Comparison of ENCODE assay signal across 1 fruit fly cellular context in genomic region chr2L:21260869-21261268, dm6.
A peak's percentile ranks its signal among the peaks of the same experiment; 100 is the strongest.
TF ChIP-seq lines count a peak whose summit lies in the region.

No protein-coding gene starts in this region.

TF ChIP-seq in whole organism, embryonic, 481 proteins besides CTCF, POLR2A, EP300 and RAD21 (continued from another document and continues in another):
- no peak for TF ChIP-seq hbn (GFP tag; IDR thresholded peaks at IDR 0.05; lab: Robert Waterston, UW; ENCODE audit: partially characterized antibody)
- TF ChIP-seq CG3995 (GFP tag; optimal IDR thresholded peaks at IDR 0.05; lab: Kevin White, UChicago), result peak; percentile 51
- TF ChIP-seq CG1603 (tag; optimal IDR thresholded peaks at IDR 0.05; lab: Kevin White, UChicago), result peak; percentile 56
- TF ChIP-seq kah (GFP tag; optimal IDR thresholded peaks at IDR 0.05; lab: Kevin White, UChicago), result no peak
- no peak for TF ChIP-seq Nf-YC (tag; optimal IDR thresholded peaks at IDR 0.05; lab: Kevin White, UChicago)
- TF ChIP-seq fd64A (GFP tag; optimal IDR thresholded peaks at IDR 0.05; lab: Kevin White, UChicago), result no peak
- TF ChIP-seq CG4730 (GFP tag; IDR thresholded peaks at IDR 0.05; lab: Robert Waterston, UW), result no peak
- no peak for TF ChIP-seq CG1832 (GFP tag; optimal IDR thresholded peaks at IDR 0.05; lab: Kevin White, UChicago)
- no peak for TF ChIP-seq Aef1 (GFP tag; IDR thresholded peaks at IDR 0.05; lab: Robert Waterston, UW)
- no peak for TF ChIP-seq ranshi (GFP tag; IDR thresholded peaks at IDR 0.05; lab: Robert Waterston, UW)
- TF ChIP-seq esg (GFP tag; conservative IDR thresholded peaks at IDR 0.05; lab: Robert Waterston, UW), result no peak
- TF ChIP-seq crol (GFP tag; IDR thresholded peaks at IDR 0.05; lab: Robert Waterston, UW), result no peak
- no peak for TF ChIP-seq chn (GFP tag; optimal IDR thresholded peaks at IDR 0.05; lab: Kevin White, UChicago)
- TF ChIP-seq CG30403 (GFP tag; optimal IDR thresholded peaks at IDR 0.05; lab: Kevin White, UChicago), result peak; percentile 35
- TF ChIP-seq dysf (GFP tag; IDR thresholded peaks at IDR 0.05; lab: Robert Waterston, UW), result no peak
- no peak for TF ChIP-seq CG17328 (GFP tag; IDR thresholded peaks at IDR 0.05; lab: Robert Waterston, UW)
- TF ChIP-seq ttk (GFP tag; IDR thresholded peaks at IDR 0.05; lab: Robert Waterston, UW), result no peak
- TF ChIP-seq CG7786 (GFP tag; optimal IDR thresholded peaks at IDR 0.05; lab: Kevin White, UChicago), result peak; percentile 28
- peak; percentile 28 for TF ChIP-seq CG15696 (tag; optimal IDR thresholded peaks at IDR 0.05; lab: Kevin White, UChicago)
- TF ChIP-seq CG12744 (GFP tag; optimal IDR thresholded peaks at IDR 0.05; lab: Kevin White, UChicago), result no peak
- TF ChIP-seq CG34224 (GFP tag; IDR thresholded peaks at IDR 0.05; lab: Robert Waterston, UW; ENCODE audit: partially characterized antibody), result peak; percentile 29; the same call in 1 of the 3 replicates
- no peak for TF ChIP-seq CG10543 (GFP tag; optimal IDR thresholded peaks at IDR 0.05; lab: Kevin White, UChicago)
- TF ChIP-seq HLH54F (GFP tag; optimal IDR thresholded peaks at IDR 0.05; lab: Kevin White, UChicago), result peak; percentile 5
- TF ChIP-seq Hr3 (GFP tag; optimal IDR thresholded peaks at IDR 0.05; lab: Kevin White, UChicago), result no peak
- no peak for TF ChIP-seq scrt (GFP tag; optimal IDR thresholded peaks at IDR 0.05; lab: Kevin White, UChicago)
- peak; percentile 14 to 26 for TF ChIP-seq Pdp1 (GFP tag; optimal IDR thresholded peaks at IDR 0.05; lab: Kevin White, UChicago)
- no peak; the same call in 1 of the 2 replicates for TF ChIP-seq CG42726 (GFP tag; IDR thresholded peaks at IDR 0.05; lab: Robert Waterston, UW; ENCODE audit: partially characterized antibody)
- no peak for TF ChIP-seq Fer2 (tag; optimal IDR thresholded peaks at IDR 0.05; lab: Kevin White, UChicago)
- TF ChIP-seq sens (GFP tag; lab: Kevin White, UChicago), result peak; percentile 83
- no peak for TF ChIP-seq bigmax (GFP tag; optimal IDR thresholded peaks at IDR 0.05; lab: Kevin White, UChicago)
- TF ChIP-seq zfh1 (GFP tag; IDR thresholded peaks at IDR 0.05; lab: Robert Waterston, UW), result no peak
- TF ChIP-seq CG13296 (GFP tag; optimal IDR thresholded peaks at IDR 0.05; lab: Kevin White, UChicago), result no peak
- TF ChIP-seq CG3281 (GFP tag; optimal IDR thresholded peaks at IDR 0.05; lab: Kevin White, UChicago), result peak; percentile 36
- TF ChIP-seq Dp (GFP tag; optimal IDR thresholded peaks at IDR 0.05; lab: Kevin White, UChicago), result peak; percentile 20
- TF ChIP-seq D (optimal IDR thresholded peaks at IDR 0.05; lab: Kevin White, UChicago), result no peak
- peak; percentile 25 for TF ChIP-seq D (GFP tag; optimal IDR thresholded peaks at IDR 0.05; lab: Kevin White, UChicago)
- TF ChIP-seq Fer3 (tag; optimal IDR thresholded peaks at IDR 0.05; lab: Kevin White, UChicago), result peak; percentile 17
- TF ChIP-seq Gsc (GFP tag; IDR thresholded peaks at IDR 0.05; lab: Robert Waterston, UW), result no peak
- TF ChIP-seq ham (GFP tag; IDR thresholded peaks at IDR 0.05; lab: Robert Waterston, UW), result no peak
- no peak for TF ChIP-seq abd-A (tag; optimal IDR thresholded peaks at IDR 0.05; lab: Kevin White, UChicago)
- TF ChIP-seq stwl (tag; optimal IDR thresholded peaks at IDR 0.05; lab: Kevin White, UChicago), result peak; percentile 93
- no peak for TF ChIP-seq pros (GFP tag; optimal IDR thresholded peaks at IDR 0.05; lab: Kevin White, UChicago)
- peak; percentile 34 for TF ChIP-seq CG12391 (tag; optimal IDR thresholded peaks at IDR 0.05; lab: Kevin White, UChicago)
- no peak for TF ChIP-seq da (GFP tag; optimal IDR thresholded peaks at IDR 0.05; lab: Kevin White, UChicago)
- peak; percentile 47 for TF ChIP-seq YL-1 (GFP tag; optimal IDR thresholded peaks at IDR 0.05; lab: Kevin White, UChicago)
- TF ChIP-seq CG12942 (GFP tag; optimal IDR thresholded peaks at IDR 0.05; lab: Kevin White, UChicago), result no peak
- no peak for TF ChIP-seq gt (GFP tag; IDR thresholded peaks at IDR 0.05; lab: Robert Waterston, UW)
- TF ChIP-seq CG9215 (GFP tag; IDR thresholded peaks at IDR 0.05; lab: Robert Waterston, UW), result no peak
- TF ChIP-seq NK7.1 (GFP tag; optimal IDR thresholded peaks at IDR 0.05; lab: Kevin White, UChicago), result no peak
- no peak for TF ChIP-seq Lpt (GFP tag; optimal IDR thresholded peaks at IDR 0.05; lab: Kevin White, UChicago)
- TF ChIP-seq CG2199 (GFP tag; IDR thresholded peaks at IDR 0.05; lab: Robert Waterston, UW), result peak; percentile 86
- TF ChIP-seq CG17568 (GFP tag; optimal IDR thresholded peaks at IDR 0.05; lab: Kevin White, UChicago), result peak; percentile 15
- TF ChIP-seq kay (GFP tag; optimal IDR thresholded peaks at IDR 0.05; lab: Kevin White, UChicago), result no peak
- TF ChIP-seq Mad (GFP tag; optimal IDR thresholded peaks at IDR 0.05; lab: Kevin White, UChicago), result no peak
- no peak for TF ChIP-seq ftz-f1 (GFP tag; optimal IDR thresholded peaks at IDR 0.05; lab: Kevin White, UChicago)
- no peak for TF ChIP-seq CG6654 (GFP tag; optimal IDR thresholded peaks at IDR 0.05; lab: Kevin White, UChicago)
- TF ChIP-seq Hr51 (GFP tag; optimal IDR thresholded peaks at IDR 0.05; lab: Kevin White, UChicago), result peak in 1 of 2 experiments; percentile 20
- TF ChIP-seq CG1233 (GFP tag; optimal IDR thresholded peaks at IDR 0.05; lab: Kevin White, UChicago), result peak; percentile 12
- TF ChIP-seq ro (GFP tag; IDR thresholded peaks at IDR 0.05; lab: Robert Waterston, UW), result no peak
- TF ChIP-seq Bdp1 (GFP tag; optimal IDR thresholded peaks at IDR 0.05; lab: Kevin White, UChicago), result peak; percentile 15
- TF ChIP-seq gem (tag; optimal IDR thresholded peaks at IDR 0.05; lab: Kevin White, UChicago), result peak; percentile 35
- no peak for TF ChIP-seq ato (GFP tag; IDR thresholded peaks at IDR 0.05; lab: Robert Waterston, UW; ENCODE audit: partially characterized antibody)
- peak; percentile 22 for TF ChIP-seq CG2120 (GFP tag; optimal IDR thresholded peaks at IDR 0.05; lab: Kevin White, UChicago)
- peak; percentile 77 for TF ChIP-seq pzg (GFP tag; optimal IDR thresholded peaks at IDR 0.05; lab: Kevin White, UChicago)
- TF ChIP-seq CG17186 (GFP tag; optimal IDR thresholded peaks at IDR 0.05; lab: Kevin White, UChicago), result peak; percentile 41
- TF ChIP-seq CG8478 (optimal IDR thresholded peaks at IDR 0.05; lab: Kevin White, UChicago), result no peak
- TF ChIP-seq CG15514 (GFP tag; optimal IDR thresholded peaks at IDR 0.05; lab: Kevin White, UChicago), result peak; percentile 72
- no peak for TF ChIP-seq D19B (GFP tag; optimal IDR thresholded peaks at IDR 0.05; lab: Kevin White, UChicago)
- no peak for TF ChIP-seq gsb (GFP tag; IDR thresholded peaks at IDR 0.05; lab: Robert Waterston, UW)
- no peak for TF ChIP-seq Bteb2 (GFP tag; optimal IDR thresholded peaks at IDR 0.05; lab: Kevin White, UChicago)
- peak; percentile 12 for TF ChIP-seq crc (GFP tag; optimal IDR thresholded peaks at IDR 0.05; lab: Kevin White, UChicago)
- no peak for TF ChIP-seq sr (GFP tag; IDR thresholded peaks at IDR 0.05; lab: Robert Waterston, UW)
- TF ChIP-seq CG7987 (GFP tag; optimal IDR thresholded peaks at IDR 0.05; lab: Kevin White, UChicago), result no peak
- TF ChIP-seq sd (tag; optimal IDR thresholded peaks at IDR 0.05; lab: Kevin White, UChicago), result no peak
- TF ChIP-seq Trl (optimal IDR thresholded peaks at IDR 0.05; lab: Kevin White, UChicago), result no peak
- TF ChIP-seq Trl (GFP tag; optimal IDR thresholded peaks at IDR 0.05; lab: Kevin White, UChicago), result peak; percentile 39
- TF ChIP-seq CG14710 (tag; optimal IDR thresholded peaks at IDR 0.05; lab: Kevin White, UChicago), result peak; percentile 68
- peak; percentile 4 for TF ChIP-seq CG8290 (GFP tag; optimal IDR thresholded peaks at IDR 0.05; lab: Kevin White, UChicago)
- no peak for TF ChIP-seq CG8290 (tag; optimal IDR thresholded peaks at IDR 0.05; lab: Kevin White, UChicago)
- peak; percentile 17 for TF ChIP-seq CG33557 (GFP tag; optimal IDR thresholded peaks at IDR 0.05; lab: Kevin White, UChicago)
- peak; percentile 34 for TF ChIP-seq Lhr (GFP tag; optimal IDR thresholded peaks at IDR 0.05; lab: Kevin White, UChicago)
- peak; percentile 14 for TF ChIP-seq sug (tag; optimal IDR thresholded peaks at IDR 0.05; lab: Kevin White, UChicago)
- TF ChIP-seq vnd (GFP tag; IDR thresholded peaks at IDR 0.05; lab: Robert Waterston, UW; ENCODE audit: partially characterized antibody), result no peak
- TF ChIP-seq CG10431 (GFP tag; optimal IDR thresholded peaks at IDR 0.05; lab: Kevin White, UChicago), result no peak
- TF ChIP-seq slp2 (GFP tag; optimal IDR thresholded peaks at IDR 0.05; lab: Kevin White, UChicago), result no peak
- TF ChIP-seq otp (GFP tag; IDR thresholded peaks at IDR 0.05; lab: Robert Waterston, UW), result no peak
- no peak for TF ChIP-seq B-H2 (GFP tag; optimal IDR thresholded peaks at IDR 0.05; lab: Kevin White, UChicago)
- TF ChIP-seq crp (GFP tag; optimal IDR thresholded peaks at IDR 0.05; lab: Kevin White, UChicago), result peak in 1 of 2 experiments; percentile 62
- TF ChIP-seq HHEX (GFP tag; optimal IDR thresholded peaks at IDR 0.05; lab: Kevin White, UChicago), result no peak
- TF ChIP-seq Ptx1 (GFP tag; IDR thresholded peaks at IDR 0.05; lab: Robert Waterston, UW), result no peak
- TF ChIP-seq CG1024 (GFP tag; IDR thresholded peaks at IDR 0.05; lab: Robert Waterston, UW), result no peak
- no peak for TF ChIP-seq Dbx (GFP tag; IDR thresholded peaks at IDR 0.05; lab: Robert Waterston, UW)
- TF ChIP-seq Elba2 (GFP tag; optimal IDR thresholded peaks at IDR 0.05; lab: Kevin White, UChicago), result no peak
- TF ChIP-seq CG17361 (GFP tag; IDR thresholded peaks at IDR 0.05; lab: Robert Waterston, UW), result 0 out of 3 replicates have a peak, but pooled peaks have one; percentile 28
- no peak for TF ChIP-seq D19A (tag; optimal IDR thresholded peaks at IDR 0.05; lab: Kevin White, UChicago)
- peak; percentile 52 for TF ChIP-seq CG10267 (tag; optimal IDR thresholded peaks at IDR 0.05; lab: Kevin White, UChicago)
- TF ChIP-seq Sry-β (GFP tag; optimal IDR thresholded peaks at IDR 0.05; lab: Kevin White, UChicago), result peak; percentile 46
- TF ChIP-seq seq (GFP tag; IDR thresholded peaks at IDR 0.05; lab: Robert Waterston, UW), result no peak
- no peak for TF ChIP-seq Nf-YA (GFP tag; IDR thresholded peaks at IDR 0.05; lab: Robert Waterston, UW)
- peak; percentile 77 for TF ChIP-seq Ets65A (GFP tag; lab: Kevin White, UChicago)
- TF ChIP-seq Myb (GFP tag; optimal IDR thresholded peaks at IDR 0.05; lab: Kevin White, UChicago), result peak; percentile 13
- no peak for TF ChIP-seq CG11085 (GFP tag; IDR thresholded peaks at IDR 0.05; lab: Robert Waterston, UW)
- TF ChIP-seq CG9609 (GFP tag; optimal IDR thresholded peaks at IDR 0.05; lab: Kevin White, UChicago), result no peak
- no peak for TF ChIP-seq ara (GFP tag; IDR thresholded peaks at IDR 0.05; lab: Robert Waterston, UW)
- TF ChIP-seq Hr39 (optimal IDR thresholded peaks at IDR 0.05; lab: Kevin White, UChicago), result no peak
- no peak for TF ChIP-seq sens-2 (GFP tag; IDR thresholded peaks at IDR 0.05; lab: Robert Waterston, UW)
- peak; percentile 50 for TF ChIP-seq Fer1 (GFP tag; optimal IDR thresholded peaks at IDR 0.05; lab: Kevin White, UChicago)
- TF ChIP-seq CG4854 (GFP tag; optimal IDR thresholded peaks at IDR 0.05; lab: Kevin White, UChicago), result no peak
- TF ChIP-seq Max (GFP tag; optimal IDR thresholded peaks at IDR 0.05; lab: Kevin White, UChicago), result no peak
- TF ChIP-seq CG16813 (GFP tag; IDR thresholded peaks at IDR 0.05; lab: Robert Waterston, UW; ENCODE audit: partially characterized antibody), result 0 out of 3 replicates have a peak, but pooled peaks have one; percentile 34
- no peak for TF ChIP-seq CG3838 (GFP tag; optimal IDR thresholded peaks at IDR 0.05; lab: Kevin White, UChicago)
- TF ChIP-seq ash1 (GFP tag; optimal IDR thresholded peaks at IDR 0.05; lab: Kevin White, UChicago), result peak; percentile 9
- TF ChIP-seq ems (GFP tag; optimal IDR thresholded peaks at IDR 0.05; lab: Kevin White, UChicago), result peak; percentile 36
- no peak for TF ChIP-seq dmrt99B (tag; optimal IDR thresholded peaks at IDR 0.05; lab: Kevin White, UChicago)
- TF ChIP-seq H2.0 (GFP tag; IDR thresholded peaks at IDR 0.05; lab: Robert Waterston, UW), result no peak
- TF ChIP-seq Dip3 (GFP tag; optimal IDR thresholded peaks at IDR 0.05; lab: Kevin White, UChicago), result no peak
- peak; percentile 43 for TF ChIP-seq CG17829 (tag; optimal IDR thresholded peaks at IDR 0.05; lab: Kevin White, UChicago)
- TF ChIP-seq CG10274 (GFP tag; optimal IDR thresholded peaks at IDR 0.05; lab: Kevin White, UChicago), result no peak
- peak; percentile 43 for TF ChIP-seq Scr (GFP tag; IDR thresholded peaks at IDR 0.05; lab: Robert Waterston, UW; ENCODE audit: partially characterized antibody)
- peak; percentile 23 for TF ChIP-seq lbe (GFP tag; optimal IDR thresholded peaks at IDR 0.05; lab: Kevin White, UChicago)
- no peak for TF ChIP-seq Taf1 (GFP tag; IDR thresholded peaks at IDR 0.05; lab: Robert Waterston, UW)
- no peak for TF ChIP-seq CG3726 (GFP tag; IDR thresholded peaks at IDR 0.05; lab: Robert Waterston, UW)
- TF ChIP-seq MBD-R2 (GFP tag; IDR thresholded peaks at IDR 0.05; lab: Robert Waterston, UW), result 0 out of 2 replicates have a peak, but pooled peaks have one; percentile 48
- no peak for TF ChIP-seq CG4282 (GFP tag; optimal IDR thresholded peaks at IDR 0.05; lab: Kevin White, UChicago)
- no peak for TF ChIP-seq CG7928 (GFP tag; optimal IDR thresholded peaks at IDR 0.05; lab: Kevin White, UChicago)
- no peak for TF ChIP-seq Deaf1 (tag; optimal IDR thresholded peaks at IDR 0.05; lab: Kevin White, UChicago)
- no peak for TF ChIP-seq cato (GFP tag; optimal IDR thresholded peaks at IDR 0.05; lab: Kevin White, UChicago; ENCODE audit: borderline replicate concordance)
- no peak for TF ChIP-seq corto (GFP tag; optimal IDR thresholded peaks at IDR 0.05; lab: Kevin White, UChicago)
- no peak for TF ChIP-seq p53 (GFP tag; optimal IDR thresholded peaks at IDR 0.05; lab: Kevin White, UChicago)
- TF ChIP-seq emc (GFP tag; optimal IDR thresholded peaks at IDR 0.05; lab: Kevin White, UChicago), result no peak
- no peak for TF ChIP-seq stc (GFP tag; IDR thresholded peaks at IDR 0.05; lab: Robert Waterston, UW)
- TF ChIP-seq CG6765 (GFP tag; optimal IDR thresholded peaks at IDR 0.05; lab: Kevin White, UChicago), result no peak
- TF ChIP-seq Usf (GFP tag; optimal IDR thresholded peaks at IDR 0.05; lab: Kevin White, UChicago), result no peak
- peak; percentile 43 for TF ChIP-seq Sry-δ (GFP tag; optimal IDR thresholded peaks at IDR 0.05; lab: Kevin White, UChicago)
- TF ChIP-seq CG3847 (GFP tag; IDR thresholded peaks at IDR 0.05; lab: Robert Waterston, UW), result no peak
- TF ChIP-seq chif (GFP tag; optimal IDR thresholded peaks at IDR 0.05; lab: Kevin White, UChicago), result peak in 1 of 2 experiments; percentile 24
- no peak for TF ChIP-seq jumu (GFP tag; optimal IDR thresholded peaks at IDR 0.05; lab: Kevin White, UChicago)
